Fruit fly (Drosophila melanogaster) whole organism, embryonic: ENCODE data around the gene Df31.

Experiments
- Abd-B ChIP-seq: fragments of 200-800 bp; sonication (Bioruptor generic); optimal IDR thresholded peaks from 2 replicates; lab custom pipeline; 2018; ENCODE audit warnings: missing biosample characterization, mild to moderate bottlenecking, missing genetic modification characterization, moderate library complexity
- CG10431 ChIP-seq: fragments of 200-800 bp; sonication (Bioruptor generic); optimal IDR thresholded peaks from 3 replicates; lab custom pipeline; 2018; ENCODE audit warnings: missing biosample characterization, mild to moderate bottlenecking, missing genetic modification characterization
- CG12071 ChIP-seq: fragments of 200-800 bp; sonication (Bioruptor generic); optimal IDR thresholded peaks from 3 replicates; lab custom pipeline; 2018; ENCODE audit warnings: missing biosample characterization, mild to moderate bottlenecking, missing genetic modification characterization
- CG12219 ChIP-seq: fragments of 200-800 bp; sonication (Bioruptor generic); optimal IDR thresholded peaks from 3 replicates; lab custom pipeline; 2018; ENCODE audit warnings: missing biosample characterization, mild to moderate bottlenecking, missing genetic modification characterization
- CG14441 ChIP-seq: fragments of 200-800 bp; sonication (Bioruptor generic); IDR thresholded peaks from 2 replicates; pipeline ENCODE4 v1.3.6; 2022; ENCODE audit warnings: missing biosample characterization, missing genetic modification characterization
- CG14667 ChIP-seq: fragments of 200-800 bp; sonication (Bioruptor generic); IDR thresholded peaks from 2 replicates; pipeline ENCODE4 v1.3.6; 2022; ENCODE audit warnings: missing biosample characterization, missing genetic modification characterization
- CG1603 ChIP-seq: fragments of 200-800 bp; sonication (Bioruptor generic); optimal IDR thresholded peaks from 2 replicates; lab custom pipeline; 2019; ENCODE audit warnings: missing biosample characterization, mild to moderate bottlenecking, missing genetic modification characterization, moderate library complexity
- CG17802 ChIP-seq: fragments of 200-800 bp; sonication (Bioruptor generic); optimal IDR thresholded peaks from 2 replicates; lab custom pipeline; 2018; ENCODE audit warnings: missing biosample characterization, mild to moderate bottlenecking, missing genetic modification characterization, moderate library complexity
- CG2889 ChIP-seq: fragments of 200-800 bp; sonication (Bioruptor generic); IDR thresholded peaks from 3 replicates; pipeline ENCODE4 v1.3.6; 2022; ENCODE audit warnings: missing biosample characterization, missing genetic modification characterization
- CG31365 ChIP-seq: fragments of 200-800 bp; sonication (Bioruptor generic); optimal IDR thresholded peaks from 2 replicates; lab custom pipeline; 2018; ENCODE audit warnings: missing biosample characterization, mild to moderate bottlenecking, missing genetic modification characterization
- CG33213 ChIP-seq: fragments of 200-800 bp; sonication (Bioruptor generic); optimal IDR thresholded peaks from 3 replicates; lab custom pipeline; 2016; ENCODE audit warnings: missing biosample characterization, missing genetic modification characterization
- CG3726 ChIP-seq: fragments of 200-800 bp; sonication (Bioruptor generic); IDR thresholded peaks from 3 replicates; pipeline ENCODE4, ENCODE4 v1.3.6; 2022; ENCODE audit warnings: missing biosample characterization, missing genetic modification characterization
- CG6272 ChIP-seq: fragments of 200-800 bp; sonication (Bioruptor generic); IDR thresholded peaks from 2 replicates; pipeline ENCODE4 v1.3.6; 2022; ENCODE audit warnings: missing biosample characterization, missing genetic modification characterization
- CG6683 ChIP-seq: fragments of 200-800 bp; sonication (Bioruptor generic); optimal IDR thresholded peaks from 2 replicates; lab custom pipeline; 2017; ENCODE audit warnings: missing biosample characterization, mild to moderate bottlenecking, missing genetic modification characterization, missing genetic modification reagents
- CG8290 ChIP-seq, 3 experiments: fragments of 200-800 bp; sonication (Bioruptor generic); optimal IDR thresholded peaks; 2 replicates each; lab custom pipeline; 2016 to 2019; ENCODE audit warnings: missing biosample characterization in 3 of 3, missing genetic modification characterization in 3 of 3, mild to moderate bottlenecking in 2 of 3, moderate library complexity in 1 of 3
- CG9797 ChIP-seq: fragments of 200-800 bp; sonication (Bioruptor generic); optimal IDR thresholded peaks from 3 replicates; lab custom pipeline; 2018; ENCODE audit warnings: missing biosample characterization, mild to moderate bottlenecking, missing genetic modification characterization
- CoRest ChIP-seq: fragments of 200-800 bp; sonication (Bioruptor generic); optimal IDR thresholded peaks from 3 replicates; lab custom pipeline; 2018; ENCODE audit warnings: missing biosample characterization, mild to moderate bottlenecking, missing genetic modification characterization, moderate library complexity
- Fer2 ChIP-seq: fragments of 200-800 bp; sonication (Bioruptor generic); optimal IDR thresholded peaks from 2 replicates; lab custom pipeline; 2018; ENCODE audit warnings: missing biosample characterization, mild to moderate bottlenecking, missing genetic modification characterization, moderate library complexity
- Gug ChIP-seq: fragments of 200-800 bp; sonication (Bioruptor generic); IDR thresholded peaks from 4 replicates; pipeline ENCODE4 v1.3.6; 2022; ENCODE audit warnings: missing biosample characterization, missing genetic modification characterization
- Hmx ChIP-seq: fragments of 200-800 bp; sonication (Bioruptor generic); optimal IDR thresholded peaks from 2 replicates; lab custom pipeline; 2016; ENCODE audit warnings: missing biosample characterization, missing genetic modification characterization
- PHDP ChIP-seq: fragments of 200-800 bp; sonication (Bioruptor generic); optimal IDR thresholded peaks from 3 replicates; lab custom pipeline; 2018; ENCODE audit warnings: missing biosample characterization, mild to moderate bottlenecking, missing genetic modification characterization, moderate library complexity
- Rx ChIP-seq: fragments of 200-800 bp; sonication (Bioruptor generic); IDR thresholded peaks from 2 replicates; pipeline ENCODE4 v1.3.6; 2022; ENCODE audit warnings: missing biosample characterization, missing genetic modification characterization
- Scr ChIP-seq: fragments of 200-800 bp; sonication (Bioruptor generic); IDR thresholded peaks from 2 replicates; pipeline ENCODE4 v1.3.6; 2022; ENCODE audit warnings: missing biosample characterization, missing genetic modification characterization; ENCODE audit not compliant: partially characterized antibody
- ap ChIP-seq: fragments of 200-800 bp; sonication (Bioruptor generic); IDR thresholded peaks from 2 replicates; pipeline ENCODE4 v1.3.6; 2022; ENCODE audit warnings: missing biosample characterization, missing genetic modification characterization
- ara ChIP-seq: fragments of 200-800 bp; sonication (Bioruptor generic); IDR thresholded peaks from 2 replicates; pipeline ENCODE4 v1.3.6; 2022; ENCODE audit warnings: missing biosample characterization, missing genetic modification characterization
- az2 ChIP-seq: fragments of 200-800 bp; sonication (Bioruptor generic); optimal IDR thresholded peaks from 3 replicates; lab custom pipeline; 2016; ENCODE audit warnings: missing biosample characterization, missing genetic modification characterization
- bcd ChIP-seq: fragments of 200-800 bp; sonication (Bioruptor generic); optimal IDR thresholded peaks from 2 replicates; lab custom pipeline; 2017; ENCODE audit warnings: missing biosample characterization, mild to moderate bottlenecking, missing genetic modification characterization
- bsh ChIP-seq, 2 experiments: fragments of 200-800 bp; sonication (Bioruptor generic); optimal IDR thresholded peaks; 2 replicates each; lab custom pipeline; 2017 to 2018; ENCODE audit warnings: mild to moderate bottlenecking in 2 of 2, missing biosample characterization in 2 of 2, missing genetic modification characterization in 2 of 2, moderate library complexity in 1 of 2
- cad ChIP-seq: fragments of >200 bp; optimal IDR thresholded peaks from 2 replicates; lab custom pipeline; 2017; ENCODE audit warnings: missing biosample characterization, missing genetic modification characterization
- danr ChIP-seq: fragments of 200-800 bp; sonication (Bioruptor generic); IDR thresholded peaks from 2 replicates; pipeline ENCODE4 v1.3.6; 2022; ENCODE audit warnings: missing biosample characterization, missing genetic modification characterization
- dimm ChIP-seq: fragments of 200-800 bp; sonication (Bioruptor generic); IDR thresholded peaks from 2 replicates; pipeline ENCODE4 v1.3.6; 2022; ENCODE audit warnings: missing biosample characterization, missing genetic modification characterization
- en ChIP-seq: fragments of 200-800 bp; sonication (Bioruptor generic); optimal IDR thresholded peaks from 2 replicates; lab custom pipeline; 2016; ENCODE audit warnings: missing biosample characterization, missing genetic modification characterization
- gcm2 ChIP-seq: fragments of 200-800 bp; sonication (Bioruptor generic); optimal IDR thresholded peaks from 2 replicates; lab custom pipeline; 2016; ENCODE audit warnings: missing biosample characterization, missing genetic modification characterization
- grn ChIP-seq: fragments of 200-800 bp; sonication (Bioruptor generic); optimal IDR thresholded peaks from 3 replicates; lab custom pipeline; 2017; ENCODE audit warnings: missing biosample characterization, missing genetic modification characterization
- mirr ChIP-seq: fragments of 200-800 bp; sonication (Bioruptor generic); optimal IDR thresholded peaks from 3 replicates; lab custom pipeline; 2018; ENCODE audit warnings: missing biosample characterization, mild to moderate bottlenecking, missing genetic modification characterization
- mld ChIP-seq: fragments of 200-800 bp; sonication (Bioruptor generic); IDR thresholded peaks from 3 replicates; pipeline ENCODE4 v1.3.6; 2022; ENCODE audit warnings: missing biosample characterization, missing genetic modification characterization; ENCODE audit not compliant: partially characterized antibody
- odd ChIP-seq: fragments of 200-800 bp; sonication (Bioruptor generic); optimal IDR thresholded peaks from 2 replicates; lab custom pipeline; 2017; ENCODE audit warnings: missing biosample characterization, mild to moderate bottlenecking, missing genetic modification characterization
- p53 ChIP-seq: fragments of 200-800 bp; sonication (Bioruptor generic); optimal IDR thresholded peaks from 2 replicates; lab custom pipeline; 2016; ENCODE audit warnings: missing biosample characterization, missing genetic modification characterization
- peb ChIP-seq: fragments of 200-800 bp; sonication (Bioruptor generic); IDR thresholded peaks from 2 replicates; pipeline ENCODE4 v1.3.6; 2022; ENCODE audit warnings: missing biosample characterization, missing genetic modification characterization
- pho ChIP-seq: fragments of 200-800 bp; sonication (Bioruptor generic); optimal IDR thresholded peaks from 2 replicates; lab custom pipeline; 2016; ENCODE audit warnings: missing biosample characterization, missing genetic modification characterization
- pum ChIP-seq: fragments of 200-800 bp; sonication (Bioruptor generic); optimal IDR thresholded peaks from 2 replicates; lab custom pipeline; 2016; ENCODE audit warnings: missing biosample characterization, missing genetic modification characterization
- pzg ChIP-seq: fragments of 200-800 bp; sonication (Bioruptor generic); optimal IDR thresholded peaks from 3 replicates; lab custom pipeline; 2018; ENCODE audit warnings: missing biosample characterization, mild to moderate bottlenecking, missing genetic modification characterization, moderate library complexity
- salm ChIP-seq: fragments of 200-800 bp; sonication (Bioruptor generic); optimal IDR thresholded peaks from 2 replicates; lab custom pipeline; 2018; ENCODE audit warnings: missing biosample characterization, mild to moderate bottlenecking, missing genetic modification characterization
- sens-2 ChIP-seq: fragments of 200-800 bp; sonication (Bioruptor generic); IDR thresholded peaks from 2 replicates; pipeline ENCODE4 v1.3.6; 2022; ENCODE audit warnings: missing biosample characterization, missing genetic modification characterization
- sima ChIP-seq: fragments of 200-800 bp; sonication (Bioruptor generic); optimal IDR thresholded peaks from 2 replicates; lab custom pipeline; 2016; ENCODE audit warnings: missing biosample characterization, missing genetic modification characterization
- sob ChIP-seq: fragments of 200-800 bp; sonication (Bioruptor generic); IDR thresholded peaks from 2 replicates; pipeline ENCODE4 v1.3.6; 2022; ENCODE audit warnings: missing biosample characterization, missing genetic modification characterization
- ssp ChIP-seq: fragments of 200-800 bp; sonication (Bioruptor generic); IDR thresholded peaks from 2 replicates; pipeline ENCODE4 v1.3.6; 2022; ENCODE audit warnings: missing biosample characterization, missing genetic modification characterization
- unc-4 ChIP-seq: fragments of 200-800 bp; sonication (Bioruptor generic); IDR thresholded peaks from 2 replicates; pipeline ENCODE4 v1.3.6; 2022; ENCODE audit warnings: missing biosample characterization, missing genetic modification characterization; ENCODE audit not compliant: partially characterized antibody
- wek ChIP-seq: fragments of 200-800 bp; sonication (Bioruptor generic); optimal IDR thresholded peaks from 3 replicates; lab custom pipeline; 2018; ENCODE audit warnings: missing biosample characterization, mild to moderate bottlenecking, missing genetic modification characterization, moderate library complexity

The Df31 gene

dm6 chr2L:21623685-21624471 is 5.9 kb downstream of the Df31 start, which contains the start of gene CG2201 (continued):
- TF ChIP-seq CG1603 (tag; lab: Kevin White, UChicago) (peak; percentile 70), PHDP (tag; lab: Kevin White, UChicago) (peak; percentile 62), cad (no peak), mld (GFP tag; lab: Robert Waterston, UW) (no peak), Rx (no peak; the same call in 1 of the 2 replicates), CG33213 (GFP tag; lab: Kevin White, UChicago) (peak; percentile 14), bsh (GFP tag; optimal IDR thresholded peaks at IDR 0.05; lab: Kevin White, UChicago) (peak in 1 of 2 experiments; percentile 56), bcd (GFP tag; lab: Kevin White, UChicago) (peak; percentile 61), CG14667 (GFP tag; lab: Robert Waterston, UW) (no peak), CoRest (tag; lab: Kevin White, UChicago) (peak; percentile 60), CG2889 (GFP tag; lab: Robert Waterston, UW) (no peak), sens-2 (GFP tag; lab: Robert Waterston, UW) (no peak), CG8290 (GFP tag; optimal IDR thresholded peaks at IDR 0.05; lab: Kevin White, UChicago) (peak; percentile 32), CG8290 (tag; optimal IDR thresholded peaks at IDR 0.05; lab: Kevin White, UChicago) (peak in 1 of 2 experiments; percentile 68), dimm (GFP tag; lab: Robert Waterston, UW) (no peak), pzg (GFP tag; lab: Kevin White, UChicago) (no peak), ara (GFP tag; lab: Robert Waterston, UW) (peak; percentile 20; the same call in 1 of the 2 replicates), CG12071 (GFP tag; lab: Kevin White, UChicago) (peak; percentile 43), en (no peak), CG10431 (GFP tag; lab: Kevin White, UChicago) (peak; percentile 37), CG12219 (GFP tag; lab: Kevin White, UChicago) (peak; percentile 37), CG6683 (GFP tag; lab: Kevin White, UChicago) (no peak), salm (tag; lab: Kevin White, UChicago) (peak; percentile 19), danr (GFP tag; lab: Robert Waterston, UW) (no peak), CG31365 (tag; lab: Kevin White, UChicago) (no peak), Gug (GFP tag; lab: Robert Waterston, UW) (peak; percentile 35; the same call in 2 of the 4 replicates), CG3726 (GFP tag; lab: Robert Waterston, UW) (no peak), odd (peak; percentile 39), CG17802 (tag; lab: Kevin White, UChicago) (no peak), CG6272 (GFP tag; lab: Robert Waterston, UW) (no peak), p53 (GFP tag; lab: Kevin White, UChicago) (no peak), sob (peak; percentile 40; the same call in 1 of the 2 replicates), pho (no peak), az2 (GFP tag; lab: Kevin White, UChicago) (peak; percentile 8), grn (GFP tag; lab: Kevin White, UChicago) (peak; percentile 18), gcm2 (GFP tag; lab: Kevin White, UChicago) (no peak), Abd-B (GFP tag; lab: Kevin White, UChicago) (peak; percentile 70), Scr (GFP tag; lab: Robert Waterston, UW) (no peak), Hmx (GFP tag; lab: Kevin White, UChicago) (no peak), Fer2 (no peak), ssp (GFP tag; lab: Robert Waterston, UW) (no peak), CG9797 (no peak), mirr (GFP tag; lab: Kevin White, UChicago) (no peak), CG14441 (peak; percentile 68), ap (GFP tag; lab: Robert Waterston, UW) (peak; percentile 46; the same call in 1 of the 2 replicates), sima (no peak), wek (peak; percentile 58), pum (GFP tag; lab: Kevin White, UChicago) (no peak), peb (GFP tag; lab: Robert Waterston, UW) (0 out of 2 replicates have a peak, but pooled peaks have one; percentile 9), unc-4 (GFP tag; lab: Robert Waterston, UW) (no peak)
